Fruit fly (Drosophila melanogaster) whole organism, embryonic: Measurements from ENCODE around the gene AcCoAS.

Experiments
- CG10147 ChIP-seq: fragments of 200-800 bp; sonication (Bioruptor generic); optimal IDR thresholded peaks from 2 replicates; lab custom pipeline; 2019; ENCODE audit warnings: missing biosample characterization, mild to moderate bottlenecking, missing genetic modification characterization, moderate library complexity
- CG10267 ChIP-seq: fragments of 200-800 bp; sonication (Bioruptor generic); optimal IDR thresholded peaks from 2 replicates; lab custom pipeline; 2018; ENCODE audit warnings: missing biosample characterization, mild to moderate bottlenecking, missing genetic modification characterization, moderate library complexity
- CG10543 ChIP-seq: fragments of 200-800 bp; sonication (Bioruptor generic); optimal IDR thresholded peaks from 3 replicates; lab custom pipeline; 2017; ENCODE audit warnings: missing biosample characterization, mild to moderate bottlenecking, missing genetic modification characterization, moderate library complexity
- CG12104 ChIP-seq: fragments of 200-800 bp; sonication (Bioruptor generic); optimal IDR thresholded peaks from 3 replicates; lab custom pipeline; 2016; ENCODE audit warnings: missing biosample characterization, missing genetic modification characterization
- CG13424 ChIP-seq: fragments of 200-800 bp; sonication (Bioruptor generic); optimal IDR thresholded peaks from 2 replicates; lab custom pipeline; 2019; ENCODE audit warnings: missing biosample characterization, mild to moderate bottlenecking, missing genetic modification characterization, moderate library complexity
- CG14667 ChIP-seq: fragments of 200-800 bp; sonication (Bioruptor generic); IDR thresholded peaks from 2 replicates; pipeline ENCODE4 v1.3.6; 2022; ENCODE audit warnings: missing biosample characterization, missing genetic modification characterization
- CG14860 ChIP-seq: fragments of 200-800 bp; sonication (Bioruptor generic); IDR thresholded peaks from 3 replicates; pipeline ENCODE4 v1.3.6; 2022; ENCODE audit warnings: missing biosample characterization, missing genetic modification characterization; ENCODE audit not compliant: partially characterized antibody
- CG1603 ChIP-seq: fragments of 200-800 bp; sonication (Bioruptor generic); optimal IDR thresholded peaks from 2 replicates; lab custom pipeline; 2019; ENCODE audit warnings: missing biosample characterization, mild to moderate bottlenecking, missing genetic modification characterization, moderate library complexity
- CG17361 ChIP-seq: fragments of 200-800 bp; sonication (Bioruptor generic); IDR thresholded peaks from 3 replicates; pipeline ENCODE4 v1.3.6; 2022; ENCODE audit warnings: missing biosample characterization, missing genetic modification characterization
- CG17802 ChIP-seq: fragments of 200-800 bp; sonication (Bioruptor generic); optimal IDR thresholded peaks from 2 replicates; lab custom pipeline; 2018; ENCODE audit warnings: missing biosample characterization, mild to moderate bottlenecking, missing genetic modification characterization, moderate library complexity
- CG18476 ChIP-seq: fragments of 200-800 bp; sonication (Bioruptor generic); optimal IDR thresholded peaks from 2 replicates; lab custom pipeline; 2016; ENCODE audit warnings: missing biosample characterization, mild to moderate bottlenecking, missing genetic modification characterization
- CG2678 ChIP-seq: fragments of 200-800 bp; sonication (Bioruptor generic); optimal IDR thresholded peaks from 3 replicates; lab custom pipeline; 2019; ENCODE audit warnings: missing biosample characterization, mild to moderate bottlenecking, missing genetic modification characterization, moderate library complexity
- CG6791 ChIP-seq: fragments of 200-800 bp; sonication (Bioruptor generic); IDR thresholded peaks from 3 replicates; pipeline ENCODE4 v1.3.6; 2022; ENCODE audit warnings: missing biosample characterization, missing genetic modification characterization; ENCODE audit not compliant: partially characterized antibody
- CG6854 ChIP-seq: fragments of 200-800 bp; sonication (Bioruptor generic); optimal IDR thresholded peaks from 3 replicates; lab custom pipeline; 2017; ENCODE audit warnings: missing biosample characterization, mild to moderate bottlenecking, missing genetic modification characterization
- CG7556 ChIP-seq: fragments of 200-800 bp; sonication (Bioruptor generic); optimal IDR thresholded peaks from 2 replicates; lab custom pipeline; 2017; ENCODE audit warnings: missing biosample characterization, mild to moderate bottlenecking, missing genetic modification characterization
- CG9727 ChIP-seq: fragments of 200-800 bp; sonication (Bioruptor generic); optimal IDR thresholded peaks from 3 replicates; lab custom pipeline; 2017; ENCODE audit warnings: missing biosample characterization, mild to moderate bottlenecking, missing genetic modification characterization
- CG9797 ChIP-seq: fragments of 200-800 bp; sonication (Bioruptor generic); optimal IDR thresholded peaks from 3 replicates; lab custom pipeline; 2018; ENCODE audit warnings: missing biosample characterization, mild to moderate bottlenecking, missing genetic modification characterization
- CG9817 ChIP-seq: fragments of 200-800 bp; sonication (Bioruptor generic); optimal IDR thresholded peaks from 2 replicates; lab custom pipeline; 2018; ENCODE audit warnings: missing biosample characterization, mild to moderate bottlenecking, missing genetic modification characterization, moderate library complexity
- CTCF ChIP-seq: fragments of 200-800 bp; sonication (Bioruptor generic); optimal IDR thresholded peaks from 2 replicates; lab custom pipeline; 2017; ENCODE audit warnings: missing biosample characterization, mild to moderate bottlenecking, missing genetic modification characterization, moderate library complexity
- D ChIP-seq, 2 experiments: fragments of 200-800 bp in 1 of 2; fragments of >200 bp in 1 of 2; sonication (Bioruptor generic) in 1 of 2; optimal IDR thresholded peaks; 2 replicates in 1 of 2; 3 replicates in 1 of 2; lab custom pipeline; 2017; ENCODE audit warnings: mild to moderate bottlenecking in 1 of 2, missing biosample characterization in 1 of 2, missing genetic modification characterization in 1 of 2, missing genetic modification reagents in 1 of 2
- Deaf1 ChIP-seq: fragments of 200-800 bp; optimal IDR thresholded peaks from 3 replicates; lab custom pipeline; 2019; ENCODE audit warnings: missing biosample characterization, mild to moderate bottlenecking, missing genetic modification characterization, moderate library complexity
- Dip3 ChIP-seq: fragments of 200-800 bp; sonication (Bioruptor generic); optimal IDR thresholded peaks from 3 replicates; lab custom pipeline; 2016; ENCODE audit warnings: missing biosample characterization, missing genetic modification characterization
- Dll ChIP-seq: fragments of 200-800 bp; sonication (Bioruptor generic); IDR thresholded peaks from 4 replicates; pipeline ENCODE4 v1.3.6; 2022; ENCODE audit warnings: missing biosample characterization, missing genetic modification characterization; ENCODE audit not compliant: partially characterized antibody
- Fer3 ChIP-seq: fragments of 200-800 bp; sonication (Bioruptor generic); optimal IDR thresholded peaks from 2 replicates; lab custom pipeline; 2018; ENCODE audit warnings: missing biosample characterization, mild to moderate bottlenecking, missing genetic modification characterization, moderate library complexity
- Hr78 ChIP-seq, 2 experiments: fragments of 200-800 bp in 1 of 2; fragments of >200 bp in 1 of 2; sonication (Bioruptor generic) in 1 of 2; optimal IDR thresholded peaks; 2 replicates each; lab custom pipeline; 2017 to 2019; ENCODE audit warnings: missing biosample characterization in 2 of 2, missing genetic modification characterization in 2 of 2, mild to moderate bottlenecking in 1 of 2, moderate library complexity in 1 of 2
- MBD-R2 ChIP-seq: fragments of 200-800 bp; sonication (Bioruptor generic); IDR thresholded peaks from 2 replicates; pipeline ENCODE4 v1.3.6; 2022; ENCODE audit warnings: missing biosample characterization, missing genetic modification characterization
- MESR4 ChIP-seq: fragments of 200-800 bp; sonication (Bioruptor generic); optimal IDR thresholded peaks from 2 replicates; lab custom pipeline; 2018; ENCODE audit warnings: missing biosample characterization, mild to moderate bottlenecking, missing genetic modification characterization, moderate library complexity
- Med ChIP-seq: fragments of 200-800 bp; sonication (Bioruptor generic); peaks from one replicate; lab custom pipeline; 2016; ENCODE audit warnings: missing biosample characterization, missing genetic modification characterization, mild to moderate bottlenecking, inconsistent platforms, moderate library complexity
- Mrtf ChIP-seq: fragments of 200-800 bp; sonication (Bioruptor generic); IDR thresholded peaks from 3 replicates; pipeline ENCODE4 v1.3.6; 2022; ENCODE audit warnings: missing biosample characterization, missing genetic modification characterization
- NfI ChIP-seq: fragments of 200-800 bp; sonication (Bioruptor generic); optimal IDR thresholded peaks from 3 replicates; lab custom pipeline; 2018; ENCODE audit warnings: missing biosample characterization, mild to moderate bottlenecking, missing genetic modification characterization, moderate library complexity
- Scr ChIP-seq: fragments of 200-800 bp; sonication (Bioruptor generic); IDR thresholded peaks from 2 replicates; pipeline ENCODE4 v1.3.6; 2022; ENCODE audit warnings: missing biosample characterization, missing genetic modification characterization; ENCODE audit not compliant: partially characterized antibody
- Sry-β ChIP-seq: fragments of 200-800 bp; sonication (Bioruptor generic); optimal IDR thresholded peaks from 2 replicates; lab custom pipeline; 2018; ENCODE audit warnings: missing biosample characterization, mild to moderate bottlenecking, missing genetic modification characterization, moderate library complexity
- Sry-δ ChIP-seq: fragments of 200-800 bp; sonication (Bioruptor generic); optimal IDR thresholded peaks from 2 replicates; lab custom pipeline; 2016; ENCODE audit warnings: missing biosample characterization, missing genetic modification characterization
- bbx ChIP-seq: fragments of 200-800 bp; sonication (Bioruptor generic); IDR thresholded peaks from 2 replicates; pipeline ENCODE4 v1.3.6; 2022; ENCODE audit warnings: missing biosample characterization, missing genetic modification characterization; ENCODE audit not compliant: partially characterized antibody
- ci ChIP-seq: fragments of 200-800 bp; sonication (Bioruptor generic); IDR thresholded peaks from 3 replicates; pipeline ENCODE4 v1.3.6; 2022; ENCODE audit warnings: missing biosample characterization, missing genetic modification characterization
- croc ChIP-seq: fragments of 200-800 bp; sonication (Bioruptor generic); conservative IDR thresholded peaks from 3 replicates; pipeline ENCODE4 v1.3.6; 2022; ENCODE audit warnings: missing biosample characterization, missing genetic modification characterization
- fd96Cb ChIP-seq: fragments of 200-800 bp; sonication (Bioruptor generic); optimal IDR thresholded peaks from 2 replicates; lab custom pipeline; 2018; ENCODE audit warnings: missing biosample characterization, mild to moderate bottlenecking, missing genetic modification characterization, moderate library complexity
- ftz-f1 ChIP-seq: fragments of 200-800 bp; sonication (Bioruptor generic); optimal IDR thresholded peaks from 2 replicates; lab custom pipeline; 2016; ENCODE audit warnings: missing biosample characterization, missing genetic modification characterization
- kni ChIP-seq: fragments of 200-800 bp; sonication (Bioruptor generic); optimal IDR thresholded peaks from 3 replicates; lab custom pipeline; 2017; ENCODE audit warnings: mild to moderate bottlenecking, missing biosample characterization, missing genetic modification reagents, missing genetic modification characterization
- lab ChIP-seq: fragments of 200-800 bp; sonication (Bioruptor generic); optimal IDR thresholded peaks from 3 replicates; lab custom pipeline; 2017; ENCODE audit warnings: missing biosample characterization, missing genetic modification characterization, mild to moderate bottlenecking, moderate library complexity, missing genetic modification reagents
- odd ChIP-seq: fragments of 200-800 bp; sonication (Bioruptor generic); optimal IDR thresholded peaks from 2 replicates; lab custom pipeline; 2017; ENCODE audit warnings: missing biosample characterization, mild to moderate bottlenecking, missing genetic modification characterization
- pros ChIP-seq: fragments of 200-800 bp; sonication (Bioruptor generic); optimal IDR thresholded peaks from 3 replicates; lab custom pipeline; 2019; ENCODE audit warnings: missing biosample characterization, mild to moderate bottlenecking, missing genetic modification characterization, moderate library complexity
- trem ChIP-seq: fragments of 200-800 bp; optimal IDR thresholded peaks from 3 replicates; lab custom pipeline; 2019; ENCODE audit warnings: missing biosample characterization, mild to moderate bottlenecking, missing genetic modification characterization, moderate library complexity
- z ChIP-seq: fragments of 200-800 bp; sonication (Bioruptor generic); IDR thresholded peaks from 3 replicates; pipeline ENCODE4 v1.3.6; 2022; ENCODE audit warnings: missing biosample characterization, missing genetic modification characterization
- zen ChIP-seq: fragments of 200-800 bp; sonication (Bioruptor generic); optimal IDR thresholded peaks from 3 replicates; lab custom pipeline; 2018; ENCODE audit warnings: missing biosample characterization, mild to moderate bottlenecking, missing genetic modification characterization, moderate library complexity

AcCoAS gene

dm6 chr3L:21280996-21281691 is 1.1 kb upstream of the AcCoAS start, which contains the start of gene ppl (continued):
- TF ChIP-seq fd96Cb, result no peak
- no peak for TF ChIP-seq Dip3 (GFP tag; lab: Kevin White, UChicago)
- TF ChIP-seq CTCF (GFP tag; lab: Kevin White, UChicago), result peak; percentile 4
- peak; percentile 65 for TF ChIP-seq CG10543 (GFP tag; lab: Kevin White, UChicago)
- TF ChIP-seq Mrtf (GFP tag; lab: Robert Waterston, UW), result no peak
- no peak for TF ChIP-seq ftz-f1 (GFP tag; lab: Kevin White, UChicago)
- TF ChIP-seq Fer3, result no peak
- peak; percentile 7 for TF ChIP-seq kni
- TF ChIP-seq CG10147, result peak; percentile 9
- TF ChIP-seq Deaf1, result peak; percentile 9
- TF ChIP-seq pros (GFP tag; lab: Kevin White, UChicago), result peak; percentile 87
- TF ChIP-seq CG9797 (GFP tag; lab: Kevin White, UChicago), result peak; percentile 51
- TF ChIP-seq trem (tag; lab: Kevin White, UChicago), result peak; percentile 47
- no peak for TF ChIP-seq CG17802 (tag; lab: Kevin White, UChicago)
- TF ChIP-seq CG2678 (tag; lab: Kevin White, UChicago), result peak; percentile 1
- TF ChIP-seq CG7556 (GFP tag; lab: Kevin White, UChicago), result no peak
- TF ChIP-seq CG9727 (GFP tag; lab: Kevin White, UChicago), result peak; percentile 21
- TF ChIP-seq NfI, result no peak
- peak; percentile 50 for TF ChIP-seq bbx
- peak; percentile 77 for TF ChIP-seq Sry-δ (GFP tag; lab: Kevin White, UChicago)
- no peak for TF ChIP-seq CG12104
- peak; percentile 23 for TF ChIP-seq CG6854 (GFP tag; lab: Kevin White, UChicago)
- peak; percentile 5 for TF ChIP-seq CG10267
- TF ChIP-seq D (optimal IDR thresholded peaks at IDR 0.05; lab: Kevin White, UChicago), result peak; percentile 43
- TF ChIP-seq D (GFP tag; optimal IDR thresholded peaks at IDR 0.05; lab: Kevin White, UChicago), result no peak
- TF ChIP-seq CG14860 (GFP tag; lab: Robert Waterston, UW), result 0 out of 3 replicates have a peak, but pooled peaks have one; percentile 13
- peak; percentile 19 for TF ChIP-seq lab (GFP tag; lab: Kevin White, UChicago)
- 0 out of 3 replicates have a peak, but pooled peaks have one; percentile 20 for TF ChIP-seq z (GFP tag; lab: Robert Waterston, UW)
- TF ChIP-seq CG17361 (GFP tag; lab: Robert Waterston, UW), result 0 out of 3 replicates have a peak, but pooled peaks have one; percentile 19
- TF ChIP-seq zen (tag; lab: Kevin White, UChicago), result peak; percentile 4
- no peak for TF ChIP-seq CG14667 (GFP tag; lab: Robert Waterston, UW)
- TF ChIP-seq CG13424, result peak; percentile 5
- peak; percentile 42 for TF ChIP-seq MESR4
- no peak for TF ChIP-seq CG9817 (tag; lab: Kevin White, UChicago)
- TF ChIP-seq CG6791 (GFP tag; lab: Robert Waterston, UW), result peak; percentile 57
- peak in 1 of 2 experiments; percentile 99 for TF ChIP-seq Hr78 (GFP tag; optimal IDR thresholded peaks at IDR 0.05; lab: Kevin White, UChicago)
- TF ChIP-seq CG1603 (tag; lab: Kevin White, UChicago), result peak; percentile 64
- peak; percentile 0 for TF ChIP-seq odd
- TF ChIP-seq Sry-β (GFP tag; lab: Kevin White, UChicago), result no peak
- no peak for TF ChIP-seq croc (GFP tag; lab: Robert Waterston, UW)
- TF ChIP-seq Dll (GFP tag; lab: Robert Waterston, UW), result peak; percentile 63; the same call in 2 of the 4 replicates
- peak; percentile 49; the same call in 1 of the 2 replicates for TF ChIP-seq MBD-R2 (GFP tag; lab: Robert Waterston, UW)
- TF ChIP-seq CG18476 (GFP tag; lab: Kevin White, UChicago), result peak; percentile 91
- peak; percentile 60 for TF ChIP-seq Med
- 0 out of 3 replicates have a peak, but pooled peaks have one; percentile 37 for TF ChIP-seq ci (GFP tag; lab: Robert Waterston, UW)
- TF ChIP-seq Scr (GFP tag; lab: Robert Waterston, UW), result peak; percentile 46; the same call in 1 of the 2 replicates
